Fruit fly (Drosophila melanogaster): ENCODE measurements around the gene CG7290.

- TF ChIP-seq NfI (GFP tag; optimal IDR thresholded peaks at IDR 0.05) (no peak), Usf (GFP tag; optimal IDR thresholded peaks at IDR 0.05) (no peak), Xrp1 (GFP tag; IDR thresholded peaks at IDR 0.05) (no peak), CG8478 (optimal IDR thresholded peaks at IDR 0.05) (no peak), CG17186 (GFP tag; optimal IDR thresholded peaks at IDR 0.05) (no peak)
Measured at dm6 chr3L:20205946-20206345, at the start of gene CG7290.

Data from whole organism, embryonic.